Fruit fly (Drosophila melanogaster) whole organism, embryonic: ENCODE measurements around the gene CG33483.

ENCODE experiments used
- Adf1 ChIP-seq: fragments of 200-800 bp; sonication (Bioruptor generic); IDR thresholded peaks from 2 replicates; pipeline ENCODE4 v1.3.6; 2022; ENCODE audit warnings: missing biosample characterization, missing genetic modification characterization
- Asciz ChIP-seq: fragments of 200-800 bp; sonication (Bioruptor generic); optimal IDR thresholded peaks from 2 replicates; lab custom pipeline; 2017; ENCODE audit warnings: missing biosample characterization, mild to moderate bottlenecking, missing genetic modification characterization, missing genetic modification reagents
- B-H1 ChIP-seq: fragments of 200-800 bp; sonication (Bioruptor generic); IDR thresholded peaks from 3 replicates; pipeline ENCODE4 v1.3.6; 2022; ENCODE audit warnings: missing biosample characterization, missing genetic modification characterization
- CG10274 ChIP-seq: fragments of 200-800 bp; sonication (Bioruptor generic); optimal IDR thresholded peaks from 3 replicates; lab custom pipeline; 2017; ENCODE audit warnings: missing biosample characterization, mild to moderate bottlenecking, missing genetic modification characterization
- CG11560 ChIP-seq: fragments of 200-800 bp; sonication (Bioruptor generic); IDR thresholded peaks from 3 replicates; pipeline ENCODE4 v1.3.6; 2022; ENCODE audit warnings: missing biosample characterization, missing genetic modification characterization
- CG1233 ChIP-seq: fragments of 200-800 bp; sonication (Bioruptor generic); optimal IDR thresholded peaks from 4 replicates; lab custom pipeline; 2018; ENCODE audit warnings: missing biosample characterization, mild to moderate bottlenecking, missing genetic modification characterization
- CG13424 ChIP-seq: fragments of 200-800 bp; sonication (Bioruptor generic); optimal IDR thresholded peaks from 2 replicates; lab custom pipeline; 2019; ENCODE audit warnings: missing biosample characterization, mild to moderate bottlenecking, missing genetic modification characterization, moderate library complexity
- CG13894 ChIP-seq: fragments of 200-800 bp; sonication (Bioruptor generic); optimal IDR thresholded peaks from 3 replicates; lab custom pipeline; 2018; ENCODE audit warnings: missing biosample characterization, mild to moderate bottlenecking, missing genetic modification characterization, moderate library complexity
- CG14860 ChIP-seq: fragments of 200-800 bp; sonication (Bioruptor generic); IDR thresholded peaks from 3 replicates; pipeline ENCODE4 v1.3.6; 2022; ENCODE audit warnings: missing biosample characterization, missing genetic modification characterization; ENCODE audit not compliant: partially characterized antibody
- CG15073 ChIP-seq: fragments of 200-800 bp; sonication (Bioruptor generic); optimal IDR thresholded peaks from 2 replicates; lab custom pipeline; 2016; ENCODE audit warnings: missing biosample characterization, missing genetic modification characterization
- CG16815 ChIP-seq: fragments of 200-800 bp; sonication (Bioruptor generic); optimal IDR thresholded peaks from 3 replicates; lab custom pipeline; 2017; ENCODE audit warnings: missing biosample characterization, mild to moderate bottlenecking, missing genetic modification characterization
- CG17186 ChIP-seq: fragments of 200-800 bp; sonication (Bioruptor generic); optimal IDR thresholded peaks from 3 replicates; lab custom pipeline; 2017; ENCODE audit warnings: missing biosample characterization, missing genetic modification reagents, missing genetic modification characterization
- CG2199 ChIP-seq: fragments of 200-800 bp; sonication (Bioruptor generic); IDR thresholded peaks from 3 replicates; pipeline ENCODE4 v1.3.6; 2022; ENCODE audit warnings: missing biosample characterization, missing genetic modification characterization
- CG34224 ChIP-seq: fragments of 200-800 bp; sonication (Bioruptor generic); IDR thresholded peaks from 3 replicates; pipeline ENCODE4 v1.3.6; 2022; ENCODE audit warnings: missing biosample characterization, missing genetic modification characterization; ENCODE audit not compliant: partially characterized antibody
- CG34422 ChIP-seq: fragments of 200-800 bp; sonication (Bioruptor generic); IDR thresholded peaks from 3 replicates; pipeline ENCODE4 v1.3.6; 2022; ENCODE audit warnings: missing biosample characterization, missing genetic modification characterization
- CG7987 ChIP-seq: fragments of 200-800 bp; sonication (Bioruptor generic); optimal IDR thresholded peaks from 2 replicates; lab custom pipeline; 2018; ENCODE audit warnings: missing biosample characterization, mild to moderate bottlenecking, missing genetic modification characterization, moderate library complexity
- CG8290 ChIP-seq, 3 experiments: fragments of 200-800 bp; sonication (Bioruptor generic); optimal IDR thresholded peaks; 2 replicates each; lab custom pipeline; 2016 to 2019; ENCODE audit warnings: missing biosample characterization in 3 of 3, missing genetic modification characterization in 3 of 3, mild to moderate bottlenecking in 2 of 3, moderate library complexity in 1 of 3
- CG8944 ChIP-seq: fragments of 200-800 bp; sonication (Bioruptor generic); optimal IDR thresholded peaks from 3 replicates; lab custom pipeline; 2016; ENCODE audit warnings: missing biosample characterization, missing genetic modification characterization
- CrebB ChIP-seq: fragments of 200-800 bp; sonication (Bioruptor generic); optimal IDR thresholded peaks from 3 replicates; lab custom pipeline; 2018; ENCODE audit warnings: missing biosample characterization, mild to moderate bottlenecking, missing genetic modification characterization
- Deaf1 ChIP-seq: fragments of 200-800 bp; optimal IDR thresholded peaks from 3 replicates; lab custom pipeline; 2019; ENCODE audit warnings: missing biosample characterization, mild to moderate bottlenecking, missing genetic modification characterization, moderate library complexity
- E2f1 ChIP-seq: fragments of 200-800 bp; sonication (Bioruptor generic); IDR thresholded peaks from 2 replicates; pipeline ENCODE4 v1.3.6; 2022; ENCODE audit warnings: missing biosample characterization, missing genetic modification characterization
- Fer1 ChIP-seq: fragments of 200-800 bp; sonication (Bioruptor generic); optimal IDR thresholded peaks from 2 replicates; lab custom pipeline; 2017; ENCODE audit warnings: missing biosample characterization, mild to moderate bottlenecking, missing genetic modification characterization
- HLH54F ChIP-seq: fragments of 200-800 bp; sonication (Bioruptor generic); optimal IDR thresholded peaks from 3 replicates; lab custom pipeline; 2016; ENCODE audit warnings: missing biosample characterization, missing genetic modification characterization
- Hr39 ChIP-seq: fragments of >200 bp; optimal IDR thresholded peaks from 2 replicates; lab custom pipeline; 2017
- Med ChIP-seq: fragments of 200-800 bp; sonication (Bioruptor generic); peaks from one replicate; lab custom pipeline; 2016; ENCODE audit warnings: missing biosample characterization, missing genetic modification characterization, mild to moderate bottlenecking, inconsistent platforms, moderate library complexity
- NC2α ChIP-seq: fragments of 200-800 bp; sonication (Bioruptor generic); optimal IDR thresholded peaks from 2 replicates; lab custom pipeline; 2016; ENCODE audit warnings: missing biosample characterization, missing genetic modification characterization
- NK7.1 ChIP-seq: fragments of 200-800 bp; sonication (Bioruptor generic); optimal IDR thresholded peaks from 3 replicates; lab custom pipeline; 2016; ENCODE audit warnings: missing biosample characterization, missing genetic modification characterization
- Oaz ChIP-seq: fragments of 200-800 bp; sonication (Bioruptor generic); IDR thresholded peaks from 2 replicates; pipeline ENCODE4 v1.3.6; 2022; ENCODE audit warnings: missing biosample characterization, missing genetic modification characterization
- Poxn ChIP-seq: fragments of 200-800 bp; sonication (Bioruptor generic); IDR thresholded peaks from 2 replicates; pipeline ENCODE4 v1.3.6; 2022; ENCODE audit warnings: missing biosample characterization, missing genetic modification characterization
- Rfx ChIP-seq: fragments of 200-800 bp; sonication (Bioruptor generic); IDR thresholded peaks from 2 replicates; pipeline ENCODE4 v1.3.6; 2022; ENCODE audit warnings: missing biosample characterization, missing genetic modification characterization
- Six4 ChIP-seq: fragments of 200-800 bp; sonication (Bioruptor generic); optimal IDR thresholded peaks from 2 replicates; lab custom pipeline; 2016; ENCODE audit warnings: missing biosample characterization, missing genetic modification characterization
- Sry-δ ChIP-seq: fragments of 200-800 bp; sonication (Bioruptor generic); optimal IDR thresholded peaks from 2 replicates; lab custom pipeline; 2016; ENCODE audit warnings: missing biosample characterization, missing genetic modification characterization
- Trl ChIP-seq, 3 experiments: fragments of >200 bp in 2 of 3; fragments of 200-800 bp in 1 of 3; sonication (Bioruptor generic) in 1 of 3; optimal IDR thresholded peaks; 2 replicates in 1 of 3; 3 replicates in 2 of 3; lab custom pipeline; 2016 to 2017; ENCODE audit warnings: missing biosample characterization in 1 of 3, missing genetic modification characterization in 1 of 3
- Xrp1 ChIP-seq: fragments of 200-800 bp; sonication (Bioruptor generic); IDR thresholded peaks from 2 replicates; pipeline ENCODE4 v1.3.6; 2022; ENCODE audit warnings: missing biosample characterization, missing genetic modification characterization
- abd-A ChIP-seq: fragments of 200-800 bp; sonication (Bioruptor generic); optimal IDR thresholded peaks from 3 replicates; lab custom pipeline; 2019; ENCODE audit warnings: missing biosample characterization, mild to moderate bottlenecking, missing genetic modification characterization, moderate library complexity
- al ChIP-seq: fragments of 200-800 bp; sonication (Bioruptor generic); IDR thresholded peaks from 2 replicates; pipeline ENCODE4 v1.3.6; 2022; ENCODE audit warnings: missing biosample characterization, missing genetic modification characterization
- cg ChIP-seq: fragments of 200-800 bp; sonication (Bioruptor generic); optimal IDR thresholded peaks from 3 replicates; lab custom pipeline; 2019; ENCODE audit warnings: missing biosample characterization, mild to moderate bottlenecking, missing genetic modification characterization, moderate library complexity
- crol ChIP-seq: fragments of 200-800 bp; sonication (Bioruptor generic); IDR thresholded peaks from 2 replicates; pipeline ENCODE4 v1.3.6; 2022; ENCODE audit warnings: missing biosample characterization, missing genetic modification characterization
- danr ChIP-seq: fragments of 200-800 bp; sonication (Bioruptor generic); IDR thresholded peaks from 2 replicates; pipeline ENCODE4 v1.3.6; 2022; ENCODE audit warnings: missing biosample characterization, missing genetic modification characterization
- eve ChIP-seq, 2 experiments: fragments of >200 bp; optimal IDR thresholded peaks; 2 replicates each; lab custom pipeline; 2017; ENCODE audit warnings: missing biosample characterization in 2 of 2, missing genetic modification characterization in 2 of 2
- fru ChIP-seq: fragments of >200 bp; optimal IDR thresholded peaks from 2 replicates; lab custom pipeline; 2017
- ftz-f1 ChIP-seq: fragments of 200-800 bp; sonication (Bioruptor generic); optimal IDR thresholded peaks from 2 replicates; lab custom pipeline; 2016; ENCODE audit warnings: missing biosample characterization, missing genetic modification characterization
- grn ChIP-seq: fragments of 200-800 bp; sonication (Bioruptor generic); optimal IDR thresholded peaks from 3 replicates; lab custom pipeline; 2017; ENCODE audit warnings: missing biosample characterization, missing genetic modification characterization
- ham ChIP-seq: fragments of 200-800 bp; sonication (Bioruptor generic); IDR thresholded peaks from 2 replicates; pipeline ENCODE4 v1.3.6; 2022; ENCODE audit warnings: missing biosample characterization, missing genetic modification characterization
- nom ChIP-seq: fragments of 200-800 bp; sonication (Bioruptor generic); optimal IDR thresholded peaks from 2 replicates; lab custom pipeline; 2017; ENCODE audit warnings: missing biosample characterization, missing genetic modification characterization, mild to moderate bottlenecking, moderate library complexity, missing genetic modification reagents
- pho ChIP-seq: fragments of 200-800 bp; sonication (Bioruptor generic); optimal IDR thresholded peaks from 2 replicates; lab custom pipeline; 2016; ENCODE audit warnings: missing biosample characterization, missing genetic modification characterization
- psq ChIP-seq: fragments of 200-800 bp; sonication (Bioruptor generic); optimal IDR thresholded peaks from 2 replicates; lab custom pipeline; 2017; ENCODE audit warnings: missing biosample characterization, missing genetic modification characterization
- run ChIP-seq: fragments of 200-800 bp; sonication (Bioruptor generic); optimal IDR thresholded peaks from 3 replicates; lab custom pipeline; 2018; ENCODE audit warnings: missing biosample characterization, mild to moderate bottlenecking, missing genetic modification characterization
- scrt ChIP-seq: fragments of 200-800 bp; sonication (Bioruptor generic); optimal IDR thresholded peaks from 2 replicates; lab custom pipeline; 2018; ENCODE audit warnings: missing biosample characterization, mild to moderate bottlenecking, missing genetic modification characterization, moderate library complexity
- seq ChIP-seq: fragments of 200-800 bp; sonication (Bioruptor generic); IDR thresholded peaks from 2 replicates; pipeline ENCODE4 v1.3.6; 2022; ENCODE audit warnings: missing biosample characterization, missing genetic modification characterization
- sim ChIP-seq: fragments of 200-800 bp; sonication (Bioruptor generic); IDR thresholded peaks from 2 replicates; pipeline ENCODE4 v1.3.6; 2022; ENCODE audit warnings: missing biosample characterization, missing genetic modification characterization
- z ChIP-seq: fragments of 200-800 bp; sonication (Bioruptor generic); IDR thresholded peaks from 3 replicates; pipeline ENCODE4 v1.3.6; 2022; ENCODE audit warnings: missing biosample characterization, missing genetic modification characterization

The CG33483 gene

DNA sequence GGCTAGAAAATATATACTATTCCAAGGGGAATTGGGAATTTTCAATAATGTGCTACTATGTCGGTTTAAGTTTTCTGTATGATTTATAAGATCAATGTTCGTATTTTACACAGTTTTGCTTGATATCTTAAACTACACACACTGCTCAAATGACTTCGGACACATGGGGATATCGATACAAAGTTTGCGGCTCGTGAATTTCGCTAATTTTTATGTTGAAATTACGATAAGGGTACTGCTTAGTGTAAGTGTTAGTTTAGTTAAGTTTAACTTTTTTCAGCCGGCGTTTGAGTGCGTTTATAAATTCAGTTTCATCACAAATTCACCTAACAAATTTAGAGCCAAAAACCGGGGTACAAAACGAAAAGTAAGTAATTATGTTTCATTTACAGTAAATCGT is 18.6 kb downstream of the CG33483 start, which contains the start of gene CG15547:
TSS of gene CG15547 (minus strand) at position 101 of the 400 bp plus-strand sequence.
- TF ChIP-seq Xrp1 (GFP tag; lab: Robert Waterston, UW) (no peak), sim (no peak), eve (GFP tag; optimal IDR thresholded peaks at IDR 0.05; lab: Kevin White, UChicago) (no peak), CG17186 (GFP tag; lab: Kevin White, UChicago) (no peak), pho (GFP tag; lab: Kevin White, UChicago) (no peak), CG10274 (no peak), Hr39 (lab: Kevin White, UChicago) (no peak), Asciz (no peak), nom (no peak), run (tag; lab: Kevin White, UChicago) (no peak), B-H1 (GFP tag; lab: Robert Waterston, UW) (no peak), E2f1 (GFP tag; lab: Robert Waterston, UW) (no peak), ham (GFP tag; lab: Robert Waterston, UW) (no peak), psq (no peak)

DNA sequence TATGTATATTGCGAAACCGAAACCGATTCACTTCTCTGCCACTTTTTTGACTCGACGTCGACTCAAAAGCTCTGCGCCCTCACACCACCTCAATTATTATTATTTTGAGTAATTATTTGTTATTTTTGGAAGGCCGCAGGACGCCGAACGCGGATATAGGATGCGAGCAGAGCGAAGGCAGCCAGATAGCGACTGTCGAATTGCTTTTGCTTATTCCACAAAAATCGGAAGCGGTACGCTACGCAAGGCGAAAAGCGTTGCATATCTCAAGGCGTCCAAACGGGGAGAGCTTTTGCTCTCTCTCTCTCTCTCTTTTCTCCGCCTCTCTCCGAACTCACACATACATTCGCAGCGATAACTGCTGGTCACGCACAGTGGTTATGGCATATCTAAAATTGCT is 21.1 kb downstream of the CG33483 start, which contains the start of gene CG12071:
TSS of gene CG12071 (minus strand) at position 134 of the 400 bp plus-strand sequence.
- TF ChIP-seq cg (GFP tag; lab: Kevin White, UChicago) (peak; percentile 39), CG8944 (GFP tag; lab: Kevin White, UChicago) (no peak), CG7987 (no peak), Six4 (no peak), CG2199 (GFP tag; lab: Robert Waterston, UW) (no peak), Adf1 (GFP tag; lab: Robert Waterston, UW) (peak; percentile 45; the same call in 1 of the 2 replicates), Med (GFP tag; lab: Kevin White, UChicago) (peak; percentile 1), grn (GFP tag; lab: Kevin White, UChicago) (no peak), CG8290 (GFP tag; optimal IDR thresholded peaks at IDR 0.05; lab: Kevin White, UChicago) (peak; percentile 71), CG8290 (tag; optimal IDR thresholded peaks at IDR 0.05; lab: Kevin White, UChicago) (peak in 1 of 2 experiments; percentile 81), z (peak; percentile 73), scrt (GFP tag; lab: Kevin White, UChicago) (no peak), Rfx (GFP tag; lab: Robert Waterston, UW) (no peak), CG34422 (GFP tag; lab: Robert Waterston, UW) (0 out of 3 replicates have a peak, but pooled peaks have one; percentile 19), Sry-δ (GFP tag; lab: Kevin White, UChicago) (no peak), CG16815 (GFP tag; lab: Kevin White, UChicago) (no peak), Poxn (GFP tag; lab: Robert Waterston, UW) (no peak), Fer1 (GFP tag; lab: Kevin White, UChicago) (peak; percentile 1), abd-A (peak; percentile 58), Deaf1 (peak; percentile 35), Trl (optimal IDR thresholded peaks at IDR 0.05; lab: Kevin White, UChicago) (peak; percentile 55 to 63), Trl (GFP tag; optimal IDR thresholded peaks at IDR 0.05; lab: Kevin White, UChicago) (no peak), al (no peak), CG13894 (tag; lab: Kevin White, UChicago) (peak; percentile 69), danr (GFP tag; lab: Robert Waterston, UW) (no peak), CG15073 (no peak)

DNA sequence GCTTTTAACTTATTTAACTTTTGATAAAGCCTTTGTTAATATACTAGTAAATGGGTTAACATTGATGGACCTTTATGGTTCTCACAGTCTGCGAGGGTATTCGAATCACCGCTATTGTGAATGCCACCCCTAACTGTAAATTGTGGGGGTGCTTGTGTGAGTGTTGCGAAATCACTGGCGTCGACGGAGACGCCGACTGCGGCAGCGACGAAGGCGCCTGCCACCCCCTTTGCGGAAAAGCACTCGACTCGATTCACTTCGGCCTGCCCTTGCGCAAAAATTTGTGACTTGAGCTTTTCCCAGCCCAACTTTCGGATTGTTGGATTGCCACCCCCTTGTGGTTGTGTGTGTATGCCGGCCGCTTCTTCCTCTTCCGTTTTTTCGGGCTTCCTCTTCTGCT is 21.9 kb downstream of the CG33483 start:
- TF ChIP-seq NC2α (GFP tag; lab: Kevin White, UChicago) (no peak), seq (GFP tag; lab: Robert Waterston, UW) (peak; percentile 66; the same call in 1 of the 2 replicates), CG34224 (GFP tag; lab: Robert Waterston, UW) (peak; percentile 21; the same call in 1 of the 3 replicates), fru (lab: Kevin White, UChicago) (no peak), CG11560 (no peak), Deaf1 (peak; percentile 16), ftz-f1 (GFP tag; lab: Kevin White, UChicago) (no peak), crol (GFP tag; lab: Robert Waterston, UW) (no peak), NK7.1 (GFP tag; lab: Kevin White, UChicago) (no peak), CG13424 (tag; lab: Kevin White, UChicago) (no peak), HLH54F (GFP tag; lab: Kevin White, UChicago) (no peak), CG1233 (GFP tag; lab: Kevin White, UChicago) (no peak), CrebB (tag; lab: Kevin White, UChicago) (no peak), Oaz (no peak), CG14860 (no peak)
